Fruit fly (Drosophila melanogaster): ENCODE measurements around the gene mthl10.

The mthl10 gene

dm6 chr3L:342839-343238, at the start of gene mthl10:
Gene mthl10, minus strand, starts transcription at chr3L:342915.
- 0 out of 2 replicates have a peak, but pooled peaks have one; percentile 16 for TF ChIP-seq CG4360 (GFP tag; IDR thresholded peaks at IDR 0.05)
- no peak for TF ChIP-seq CG16813 (GFP tag; IDR thresholded peaks at IDR 0.05; ENCODE audit: partially characterized antibody)
- TF ChIP-seq E2f2 (GFP tag; IDR thresholded peaks at IDR 0.05): peak; percentile 22
- no peak for TF ChIP-seq Six4 (GFP tag; optimal IDR thresholded peaks at IDR 0.05)
- no peak for TF ChIP-seq CG18619 (GFP tag; optimal IDR thresholded peaks at IDR 0.05)
- TF ChIP-seq CG4617 (GFP tag; optimal IDR thresholded peaks at IDR 0.05; ENCODE audit: borderline replicate concordance): no peak
- no peak for TF ChIP-seq odd (GFP tag; optimal IDR thresholded peaks at IDR 0.05)
- TF ChIP-seq pzg (GFP tag; optimal IDR thresholded peaks at IDR 0.05): peak; percentile 29
- no peak for TF ChIP-seq croc (GFP tag; conservative IDR thresholded peaks at IDR 0.05)
- TF ChIP-seq zfh1 (GFP tag; IDR thresholded peaks at IDR 0.05): no peak
- no peak for TF ChIP-seq wor (GFP tag; IDR thresholded peaks at IDR 0.05)
- 0 out of 4 replicates have a peak, but pooled peaks have one; percentile 53 for TF ChIP-seq chinmo (GFP tag; IDR thresholded peaks at IDR 0.05; ENCODE audit: partially characterized antibody)
- TF ChIP-seq MBD-R2 (GFP tag; IDR thresholded peaks at IDR 0.05): peak; percentile 19; the same call in 1 of the 2 replicates
- TF ChIP-seq Nf-YB (GFP tag; optimal IDR thresholded peaks at IDR 0.05): peak; percentile 20
- TF ChIP-seq corto (GFP tag; optimal IDR thresholded peaks at IDR 0.05): no peak
- no peak for TF ChIP-seq da (GFP tag; optimal IDR thresholded peaks at IDR 0.05)
- no peak for TF ChIP-seq toy (GFP tag; IDR thresholded peaks at IDR 0.05)
- no peak for TF ChIP-seq CG12219 (GFP tag; optimal IDR thresholded peaks at IDR 0.05)
- TF ChIP-seq Hr78 (GFP tag; optimal IDR thresholded peaks at IDR 0.05): peak in 1 of 2 experiments; percentile 98
- peak; percentile 81 for TF ChIP-seq her (GFP tag; optimal IDR thresholded peaks at IDR 0.05)
- no peak for TF ChIP-seq CG11085 (GFP tag; IDR thresholded peaks at IDR 0.05)
- TF ChIP-seq Dek (tag; optimal IDR thresholded peaks at IDR 0.05): no peak
- TF ChIP-seq CG1603 (tag; optimal IDR thresholded peaks at IDR 0.05): peak; percentile 15
- TF ChIP-seq CG15601 (tag; optimal IDR thresholded peaks at IDR 0.05): peak; percentile 80
- TF ChIP-seq bcd (GFP tag; optimal IDR thresholded peaks at IDR 0.05): no peak
- no peak for TF ChIP-seq fu2 (GFP tag; optimal IDR thresholded peaks at IDR 0.05)
- TF ChIP-seq CG12769 (tag; optimal IDR thresholded peaks at IDR 0.05): peak; percentile 75
- TF ChIP-seq CG8290 (GFP tag; optimal IDR thresholded peaks at IDR 0.05): no peak
- TF ChIP-seq CG8290 (tag; optimal IDR thresholded peaks at IDR 0.05): peak in 1 of 2 experiments; percentile 38
- TF ChIP-seq CG18764 (GFP tag; optimal IDR thresholded peaks at IDR 0.05): no peak
- no peak for TF ChIP-seq CG10267 (tag; optimal IDR thresholded peaks at IDR 0.05)
- no peak for TF ChIP-seq CHES-1-like (GFP tag; optimal IDR thresholded peaks at IDR 0.05)
- no peak for TF ChIP-seq wek (GFP tag; optimal IDR thresholded peaks at IDR 0.05)
- peak; percentile 33 for TF ChIP-seq lbe (GFP tag; optimal IDR thresholded peaks at IDR 0.05)
- no peak for TF ChIP-seq CG10431 (GFP tag; optimal IDR thresholded peaks at IDR 0.05)
- TF ChIP-seq C15 (GFP tag; IDR thresholded peaks at IDR 0.05): no peak
- TF ChIP-seq lola (GFP tag; optimal IDR thresholded peaks at IDR 0.05): no peak
- peak; percentile 4 for TF ChIP-seq BEAF-32 (GFP tag; optimal IDR thresholded peaks at IDR 0.05)
- TF ChIP-seq CG32532 (GFP tag; IDR thresholded peaks at IDR 0.05): no peak
- peak; percentile 81 for TF ChIP-seq sd (tag; optimal IDR thresholded peaks at IDR 0.05)
- peak; percentile 64; the same call in 1 of the 3 replicates for TF ChIP-seq CG2199 (GFP tag; IDR thresholded peaks at IDR 0.05)
- TF ChIP-seq CG17359 (tag; optimal IDR thresholded peaks at IDR 0.05): no peak
- TF ChIP-seq ewg (GFP tag; optimal IDR thresholded peaks at IDR 0.05): peak; percentile 57
- TF ChIP-seq Bgb (GFP tag; IDR thresholded peaks at IDR 0.05; ENCODE audit: partially characterized antibody): peak; percentile 13; the same call in 1 of the 2 replicates
- TF ChIP-seq scrt (GFP tag; optimal IDR thresholded peaks at IDR 0.05): no peak
- no peak for TF ChIP-seq CG7928 (GFP tag; optimal IDR thresholded peaks at IDR 0.05)
- no peak for TF ChIP-seq otp (GFP tag; IDR thresholded peaks at IDR 0.05)
- no peak for TF ChIP-seq D19B (GFP tag; optimal IDR thresholded peaks at IDR 0.05)
- TF ChIP-seq CG8924 (tag; optimal IDR thresholded peaks at IDR 0.05): no peak
- TF ChIP-seq pita (GFP tag; optimal IDR thresholded peaks at IDR 0.05): peak; percentile 59
